Fruit fly (Drosophila melanogaster) whole organism, embryonic: Measurements from ENCODE around the gene CG33258.

Experiments used
- Bdp1 ChIP-seq: fragments of 200-800 bp; sonication (Bioruptor generic); optimal IDR thresholded peaks from 3 replicates; lab custom pipeline; 2016; ENCODE audit warnings: missing biosample characterization, missing genetic modification characterization
- CG10267 ChIP-seq: fragments of 200-800 bp; sonication (Bioruptor generic); optimal IDR thresholded peaks from 2 replicates; lab custom pipeline; 2018; ENCODE audit warnings: missing biosample characterization, mild to moderate bottlenecking, missing genetic modification characterization, moderate library complexity
- CG10959 ChIP-seq: fragments of 200-800 bp; sonication (Bioruptor generic); IDR thresholded peaks from 2 replicates; pipeline ENCODE4 v1.3.6; 2022; ENCODE audit warnings: missing biosample characterization, missing genetic modification characterization
- CG11247 ChIP-seq: fragments of 200-800 bp; sonication (Bioruptor generic); IDR thresholded peaks from 2 replicates; pipeline ENCODE4 v1.3.6; 2022; ENCODE audit warnings: missing biosample characterization, missing genetic modification characterization
- CG12071 ChIP-seq: fragments of 200-800 bp; sonication (Bioruptor generic); optimal IDR thresholded peaks from 3 replicates; lab custom pipeline; 2018; ENCODE audit warnings: missing biosample characterization, mild to moderate bottlenecking, missing genetic modification characterization
- CG12769 ChIP-seq: fragments of 200-800 bp; sonication (Bioruptor generic); optimal IDR thresholded peaks from 2 replicates; lab custom pipeline; 2019; ENCODE audit warnings: missing biosample characterization, mild to moderate bottlenecking, missing genetic modification characterization, moderate library complexity
- CG2712 ChIP-seq: fragments of 200-800 bp; optimal IDR thresholded peaks from 3 replicates; lab custom pipeline; 2019; ENCODE audit warnings: missing biosample characterization, mild to moderate bottlenecking, missing genetic modification characterization, moderate library complexity
- CG31224 ChIP-seq: fragments of 200-800 bp; sonication (Bioruptor generic); IDR thresholded peaks from 2 replicates; pipeline ENCODE4 v1.3.6; 2022; ENCODE audit warnings: missing biosample characterization, missing genetic modification characterization
- CG3281 ChIP-seq: fragments of 200-800 bp; sonication (Bioruptor generic); optimal IDR thresholded peaks from 3 replicates; lab custom pipeline; 2017; ENCODE audit warnings: missing biosample characterization, mild to moderate bottlenecking, missing genetic modification characterization
- CG34422 ChIP-seq: fragments of 200-800 bp; sonication (Bioruptor generic); IDR thresholded peaks from 3 replicates; pipeline ENCODE4 v1.3.6; 2022; ENCODE audit warnings: missing biosample characterization, missing genetic modification characterization
- CG3847 ChIP-seq: fragments of 200-800 bp; sonication (Bioruptor generic); IDR thresholded peaks from 2 replicates; pipeline ENCODE4 v1.3.6; 2022; ENCODE audit warnings: missing biosample characterization, missing genetic modification characterization
- CG6272 ChIP-seq: fragments of 200-800 bp; sonication (Bioruptor generic); IDR thresholded peaks from 2 replicates; pipeline ENCODE4 v1.3.6; 2022; ENCODE audit warnings: missing biosample characterization, missing genetic modification characterization
- CG6683 ChIP-seq: fragments of 200-800 bp; sonication (Bioruptor generic); optimal IDR thresholded peaks from 2 replicates; lab custom pipeline; 2017; ENCODE audit warnings: missing biosample characterization, mild to moderate bottlenecking, missing genetic modification characterization, missing genetic modification reagents
- CG6765 ChIP-seq: fragments of 200-800 bp; sonication (Bioruptor generic); optimal IDR thresholded peaks from 3 replicates; lab custom pipeline; 2017; ENCODE audit warnings: missing biosample characterization, mild to moderate bottlenecking, missing genetic modification characterization
- CG6854 ChIP-seq: fragments of 200-800 bp; sonication (Bioruptor generic); optimal IDR thresholded peaks from 3 replicates; lab custom pipeline; 2017; ENCODE audit warnings: missing biosample characterization, mild to moderate bottlenecking, missing genetic modification characterization
- CG8290 ChIP-seq, 3 experiments: fragments of 200-800 bp; sonication (Bioruptor generic); optimal IDR thresholded peaks; 2 replicates each; lab custom pipeline; 2016 to 2019; ENCODE audit warnings: missing biosample characterization in 3 of 3, missing genetic modification characterization in 3 of 3, mild to moderate bottlenecking in 2 of 3, moderate library complexity in 1 of 3
- CG8944 ChIP-seq: fragments of 200-800 bp; sonication (Bioruptor generic); optimal IDR thresholded peaks from 3 replicates; lab custom pipeline; 2016; ENCODE audit warnings: missing biosample characterization, missing genetic modification characterization
- CG9727 ChIP-seq: fragments of 200-800 bp; sonication (Bioruptor generic); optimal IDR thresholded peaks from 3 replicates; lab custom pipeline; 2017; ENCODE audit warnings: missing biosample characterization, mild to moderate bottlenecking, missing genetic modification characterization
- D19B ChIP-seq: fragments of 200-800 bp; sonication (Bioruptor generic); optimal IDR thresholded peaks from 2 replicates; lab custom pipeline; 2017; ENCODE audit warnings: missing biosample characterization, mild to moderate bottlenecking, missing genetic modification characterization
- Deaf1 ChIP-seq: fragments of 200-800 bp; optimal IDR thresholded peaks from 3 replicates; lab custom pipeline; 2019; ENCODE audit warnings: missing biosample characterization, mild to moderate bottlenecking, missing genetic modification characterization, moderate library complexity
- Dip2 ChIP-seq: fragments of 200-800 bp; sonication (Bioruptor generic); IDR thresholded peaks from 2 replicates; pipeline ENCODE4 v1.3.6; 2022; ENCODE audit warnings: missing biosample characterization, missing genetic modification characterization
- ERR ChIP-seq: fragments of 200-800 bp; sonication (Bioruptor generic); optimal IDR thresholded peaks from 2 replicates; lab custom pipeline; 2016; ENCODE audit warnings: missing biosample characterization, missing genetic modification characterization
- Fer3 ChIP-seq: fragments of 200-800 bp; sonication (Bioruptor generic); optimal IDR thresholded peaks from 2 replicates; lab custom pipeline; 2018; ENCODE audit warnings: missing biosample characterization, mild to moderate bottlenecking, missing genetic modification characterization, moderate library complexity
- Hr39 ChIP-seq: fragments of >200 bp; optimal IDR thresholded peaks from 2 replicates; lab custom pipeline; 2017
- Lim3 ChIP-seq: fragments of 200-800 bp; sonication (Bioruptor generic); IDR thresholded peaks from 2 replicates; pipeline ENCODE4 v1.3.6; 2022; ENCODE audit warnings: missing biosample characterization, missing genetic modification characterization
- Mad ChIP-seq: fragments of 200-800 bp; sonication (Bioruptor generic); optimal IDR thresholded peaks from 2 replicates; lab custom pipeline; 2016; ENCODE audit warnings: missing biosample characterization, missing genetic modification characterization
- Neu2 ChIP-seq: fragments of 200-800 bp; sonication (Bioruptor generic); optimal IDR thresholded peaks from 3 replicates; lab custom pipeline; 2016; ENCODE audit warnings: missing biosample characterization, missing genetic modification characterization, borderline replicate concordance
- Nf-YB ChIP-seq: fragments of 200-800 bp; sonication (Bioruptor generic); optimal IDR thresholded peaks from 3 replicates; lab custom pipeline; 2019; ENCODE audit warnings: missing biosample characterization, mild to moderate bottlenecking, missing genetic modification characterization, moderate library complexity
- Sry-δ ChIP-seq: fragments of 200-800 bp; sonication (Bioruptor generic); optimal IDR thresholded peaks from 2 replicates; lab custom pipeline; 2016; ENCODE audit warnings: missing biosample characterization, missing genetic modification characterization
- Ssrp ChIP-seq: fragments of 200-800 bp; sonication (Bioruptor generic); optimal IDR thresholded peaks from 2 replicates; lab custom pipeline; 2018; ENCODE audit warnings: missing biosample characterization, mild to moderate bottlenecking, missing genetic modification characterization, moderate library complexity
- Xrp1 ChIP-seq: fragments of 200-800 bp; sonication (Bioruptor generic); IDR thresholded peaks from 2 replicates; pipeline ENCODE4 v1.3.6; 2022; ENCODE audit warnings: missing biosample characterization, missing genetic modification characterization
- ato ChIP-seq: fragments of 200-800 bp; sonication (Bioruptor generic); IDR thresholded peaks from 2 replicates; pipeline ENCODE4 v1.3.6; 2022; ENCODE audit warnings: missing biosample characterization, missing genetic modification characterization; ENCODE audit not compliant: partially characterized antibody
- bcd ChIP-seq: fragments of 200-800 bp; sonication (Bioruptor generic); optimal IDR thresholded peaks from 2 replicates; lab custom pipeline; 2017; ENCODE audit warnings: missing biosample characterization, mild to moderate bottlenecking, missing genetic modification characterization
- bowl ChIP-seq: fragments of 200-800 bp; sonication (Bioruptor generic); IDR thresholded peaks from 2 replicates; pipeline ENCODE4 v1.3.6; 2022; ENCODE audit warnings: missing biosample characterization, missing genetic modification characterization
- bsh ChIP-seq, 2 experiments: fragments of 200-800 bp; sonication (Bioruptor generic); optimal IDR thresholded peaks; 2 replicates each; lab custom pipeline; 2017 to 2018; ENCODE audit warnings: mild to moderate bottlenecking in 2 of 2, missing biosample characterization in 2 of 2, missing genetic modification characterization in 2 of 2, moderate library complexity in 1 of 2
- cato ChIP-seq: fragments of 200-800 bp; sonication (Bioruptor generic); optimal IDR thresholded peaks from 2 replicates; lab custom pipeline; 2016; ENCODE audit warnings: missing biosample characterization, missing genetic modification characterization, borderline replicate concordance
- chif ChIP-seq, 2 experiments: fragments of 200-800 bp; sonication (Bioruptor generic); optimal IDR thresholded peaks; 3 replicates each; lab custom pipeline; 2016; ENCODE audit warnings: missing biosample characterization in 2 of 2, missing genetic modification characterization in 2 of 2
- ci ChIP-seq: fragments of 200-800 bp; sonication (Bioruptor generic); IDR thresholded peaks from 3 replicates; pipeline ENCODE4 v1.3.6; 2022; ENCODE audit warnings: missing biosample characterization, missing genetic modification characterization
- dati ChIP-seq: fragments of 200-800 bp; sonication (Bioruptor generic); IDR thresholded peaks from 2 replicates; pipeline ENCODE4 v1.3.6; 2022; ENCODE audit warnings: missing biosample characterization, missing genetic modification characterization
- ftz-f1 ChIP-seq: fragments of 200-800 bp; sonication (Bioruptor generic); optimal IDR thresholded peaks from 2 replicates; lab custom pipeline; 2016; ENCODE audit warnings: missing biosample characterization, missing genetic modification characterization
- gem ChIP-seq: fragments of 200-800 bp; sonication (Bioruptor generic); optimal IDR thresholded peaks from 2 replicates; lab custom pipeline; 2019; ENCODE audit warnings: missing biosample characterization, mild to moderate bottlenecking, missing genetic modification characterization, moderate library complexity
- ham ChIP-seq: fragments of 200-800 bp; sonication (Bioruptor generic); IDR thresholded peaks from 2 replicates; pipeline ENCODE4 v1.3.6; 2022; ENCODE audit warnings: missing biosample characterization, missing genetic modification characterization
- kni ChIP-seq: fragments of 200-800 bp; sonication (Bioruptor generic); optimal IDR thresholded peaks from 3 replicates; lab custom pipeline; 2017; ENCODE audit warnings: mild to moderate bottlenecking, missing biosample characterization, missing genetic modification reagents, missing genetic modification characterization
- mirr ChIP-seq: fragments of 200-800 bp; sonication (Bioruptor generic); optimal IDR thresholded peaks from 3 replicates; lab custom pipeline; 2018; ENCODE audit warnings: missing biosample characterization, mild to moderate bottlenecking, missing genetic modification characterization
- nom ChIP-seq: fragments of 200-800 bp; sonication (Bioruptor generic); optimal IDR thresholded peaks from 2 replicates; lab custom pipeline; 2017; ENCODE audit warnings: missing biosample characterization, missing genetic modification characterization, mild to moderate bottlenecking, moderate library complexity, missing genetic modification reagents
- p53 ChIP-seq: fragments of 200-800 bp; sonication (Bioruptor generic); optimal IDR thresholded peaks from 2 replicates; lab custom pipeline; 2016; ENCODE audit warnings: missing biosample characterization, missing genetic modification characterization
- pnt ChIP-seq: fragments of 200-800 bp; sonication (Bioruptor generic); optimal IDR thresholded peaks from 3 replicates; lab custom pipeline; 2016; ENCODE audit warnings: missing biosample characterization, missing genetic modification characterization
- rib ChIP-seq: fragments of 200-800 bp; sonication (Bioruptor generic); IDR thresholded peaks from 2 replicates; pipeline ENCODE4 v1.3.6; 2022; ENCODE audit warnings: missing biosample characterization, missing genetic modification characterization
- tap ChIP-seq: fragments of 200-800 bp; optimal IDR thresholded peaks from 3 replicates; lab custom pipeline; 2019; ENCODE audit warnings: missing biosample characterization, mild to moderate bottlenecking, missing genetic modification characterization, moderate library complexity
- zen ChIP-seq: fragments of 200-800 bp; sonication (Bioruptor generic); optimal IDR thresholded peaks from 3 replicates; lab custom pipeline; 2018; ENCODE audit warnings: missing biosample characterization, mild to moderate bottlenecking, missing genetic modification characterization, moderate library complexity

CG33258 gene

dm6 chr3L:16050887-16051258 is 31.5 kb upstream of the CG33258 start, which contains the start of gene Diap1 (continued):
- no peak for TF ChIP-seq bowl (GFP tag; lab: Robert Waterston, UW)
- TF ChIP-seq Lim3 (GFP tag; lab: Robert Waterston, UW), result no peak
- TF ChIP-seq pnt (GFP tag; lab: Kevin White, UChicago), result no peak
- no peak for TF ChIP-seq D19B
- no peak for TF ChIP-seq Mad (GFP tag; lab: Kevin White, UChicago)
- peak; percentile 53 for TF ChIP-seq ftz-f1 (GFP tag; lab: Kevin White, UChicago)
- TF ChIP-seq CG10267, result peak; percentile 59
- TF ChIP-seq Xrp1 (GFP tag; lab: Robert Waterston, UW), result no peak; the same call in 1 of the 2 replicates
- TF ChIP-seq cato (GFP tag; lab: Kevin White, UChicago), result no peak
- no peak for TF ChIP-seq CG8944 (GFP tag; lab: Kevin White, UChicago)
- TF ChIP-seq dati (GFP tag; lab: Robert Waterston, UW), result no peak
- TF ChIP-seq ci (GFP tag; lab: Robert Waterston, UW), result peak; percentile 14; the same call in 2 of the 3 replicates
- no peak for TF ChIP-seq Fer3 (tag; lab: Kevin White, UChicago)
- peak in 1 of 2 experiments; percentile 10 for TF ChIP-seq chif (GFP tag; optimal IDR thresholded peaks at IDR 0.05; lab: Kevin White, UChicago)

- TF ChIP-seq ERR (GFP tag; lab: Kevin White, UChicago) (peak; percentile 1), CG9727 (GFP tag; lab: Kevin White, UChicago) (no peak), ato (0 out of 2 replicates have a peak, but pooled peaks have one; percentile 23), rib (GFP tag; lab: Robert Waterston, UW) (no peak), zen (no peak), Hr39 (lab: Kevin White, UChicago) (no peak), Bdp1 (GFP tag; lab: Kevin White, UChicago) (no peak), CG2712 (tag; lab: Kevin White, UChicago) (peak; percentile 29), CG31224 (GFP tag; lab: Robert Waterston, UW) (no peak), Lim3 (GFP tag; lab: Robert Waterston, UW) (no peak), CG6765 (GFP tag; lab: Kevin White, UChicago) (peak; percentile 55), CG3281 (no peak), CG6272 (GFP tag; lab: Robert Waterston, UW) (no peak), bsh (GFP tag; optimal IDR thresholded peaks at IDR 0.05; lab: Kevin White, UChicago) (peak in 1 of 2 experiments; percentile 22), CG11247 (no peak), p53 (GFP tag; lab: Kevin White, UChicago) (no peak), CG12071 (GFP tag; lab: Kevin White, UChicago) (peak; percentile 6), nom (GFP tag; lab: Kevin White, UChicago) (peak; percentile 58), Neu2 (GFP tag; lab: Kevin White, UChicago) (no peak), bcd (no peak), CG6683 (no peak), CG3847 (GFP tag; lab: Robert Waterston, UW) (peak; percentile 11; the same call in 1 of the 2 replicates), gem (tag; lab: Kevin White, UChicago) (no peak), CG10959 (GFP tag; lab: Robert Waterston, UW) (no peak), Ssrp (tag; lab: Kevin White, UChicago) (no peak), tap (tag; lab: Kevin White, UChicago) (peak; percentile 24), CG6854 (GFP tag; lab: Kevin White, UChicago) (no peak), mirr (GFP tag; lab: Kevin White, UChicago) (peak; percentile 23), CG34422 (peak; percentile 50; the same call in 1 of the 3 replicates), Sry-δ (GFP tag; lab: Kevin White, UChicago) (peak; percentile 49), ham (GFP tag; lab: Robert Waterston, UW) (no peak), Deaf1 (peak; percentile 58), CG12769 (no peak), CG8290 (GFP tag; optimal IDR thresholded peaks at IDR 0.05; lab: Kevin White, UChicago) (peak; percentile 20), CG8290 (tag; optimal IDR thresholded peaks at IDR 0.05; lab: Kevin White, UChicago) (peak; percentile 23 to 69), Nf-YB (GFP tag; lab: Kevin White, UChicago) (peak; percentile 22), Dip2 (GFP tag; lab: Robert Waterston, UW) (no peak), kni (GFP tag; lab: Kevin White, UChicago) (no peak)
These were observed 30.6 kb upstream of the CG33258 start, which contains the start of gene Mbs for dm6 chr3L:16051719-16052122. Gene Mbs (plus strand): TSS chr3L:16051959.
